Fruit fly (Drosophila melanogaster) whole organism, prepupa: ENCODE measurements around the gene CG43896.

Experiments
- CG15336 ChIP-seq: fragments of 200-800 bp; sonication (Bioruptor generic); IDR thresholded peaks from 2 replicates; pipeline ENCODE4 v1.3.6; 2022; ENCODE audit warnings: missing biosample characterization, missing genetic modification characterization
- CG6276 ChIP-seq: fragments of 200-800 bp; sonication (Bioruptor generic); optimal IDR thresholded peaks from 2 replicates; lab custom pipeline; 2017; ENCODE audit warnings: missing biosample characterization, mild to moderate bottlenecking, missing genetic modification characterization
- Gug ChIP-seq: fragments of 200-800 bp; sonication (Bioruptor generic); IDR thresholded peaks from 2 replicates; pipeline ENCODE4 v1.3.6; 2022; ENCODE audit warnings: missing biosample characterization, missing genetic modification characterization
- Sox15 ChIP-seq: fragments of 200-800 bp; sonication (Bioruptor generic); optimal IDR thresholded peaks from 3 replicates; lab custom pipeline; 2016; ENCODE audit warnings: missing biosample characterization, missing genetic modification characterization
- achi ChIP-seq: fragments of 200-800 bp; sonication (Bioruptor generic); optimal IDR thresholded peaks from 3 replicates; lab custom pipeline; 2016; ENCODE audit warnings: missing biosample characterization, missing genetic modification characterization
- dac ChIP-seq: fragments of 200-800 bp; sonication (Bioruptor generic); optimal IDR thresholded peaks from 2 replicates; lab custom pipeline; 2017; ENCODE audit warnings: missing biosample characterization, mild to moderate bottlenecking, missing genetic modification characterization

DNA sequence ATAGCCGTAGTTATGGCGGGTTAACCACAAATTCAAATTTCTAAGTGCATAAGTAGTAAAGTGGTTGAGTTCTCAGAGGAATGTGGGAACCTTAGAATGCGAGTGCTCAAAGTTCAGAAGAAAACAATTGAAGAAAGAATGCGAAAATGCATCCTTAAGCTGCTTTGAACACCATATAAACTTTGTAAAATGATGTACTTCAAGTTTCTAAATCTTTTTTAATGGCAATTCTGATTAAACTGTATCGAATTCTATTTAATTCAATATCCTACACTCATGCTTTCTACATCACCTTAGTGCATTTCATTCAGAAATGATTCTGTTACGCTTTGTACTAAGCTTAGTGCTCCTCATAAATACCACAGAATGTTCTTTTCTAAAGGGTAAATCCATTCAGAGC is 56.3 kb downstream of the CG43896 start, which contains the start of gene CG43993:
- no peak for TF ChIP-seq CG15336
- TF ChIP-seq Sox15, result no peak
- TF ChIP-seq achi, result no peak
- no peak for TF ChIP-seq CG6276 (GFP tag; lab: Kevin White, UChicago)
- TF ChIP-seq dac, result no peak
- TF ChIP-seq Gug, result no peak
